Fruit fly (Drosophila melanogaster): ENCODE data around the gene CG14109.

- no peak for TF ChIP-seq Myc (optimal IDR thresholded peaks at IDR 0.05)
- TF ChIP-seq ttk (optimal IDR thresholded peaks at IDR 0.05) = no peak
- TF ChIP-seq psq (optimal IDR thresholded peaks at IDR 0.05) = no peak
- no peak for TF ChIP-seq insv (optimal IDR thresholded peaks at IDR 0.05)
- no peak for TF ChIP-seq h (optimal IDR thresholded peaks at IDR 0.05)
- TF ChIP-seq Sin3A (optimal IDR thresholded peaks at IDR 0.05) = no peak
Measured at dm6 chr3L:13437654-13438053, 3.1 kb upstream of the CG14109 start, which contains the start of gene CG10725.
